Worm (Caenorhabditis elegans) whole organism, L3 larva: ENCODE measurements around the gene dec-7.
A peak's percentile ranks its signal among the peaks of the same experiment; 100 is the strongest.

Source experiments
- R02D3.7 ChIP-seq: fragments of 150-350 bp; optimal IDR thresholded peaks from 2 replicates; lab custom pipeline; 2014; ENCODE audit warnings: missing biosample characterization, missing genetic modification characterization
- aly-2 ChIP-seq: fragments of 150-350 bp; optimal IDR thresholded peaks from 2 replicates; lab custom pipeline; 2014; ENCODE audit warnings: missing biosample characterization, missing genetic modification characterization
- ama-1 ChIP-seq: fragments of 150-350 bp; optimal IDR thresholded peaks from 2 replicates; lab custom pipeline; 2018
- ceh-16 ChIP-seq: sonication (generic microtip); optimal IDR thresholded peaks from 2 replicates; lab custom pipeline; 2017; ENCODE audit warnings: missing biosample characterization, missing genetic modification characterization
- ceh-28 ChIP-seq: fragments of 150-350 bp; optimal IDR thresholded peaks from 2 replicates; lab custom pipeline; 2014; ENCODE audit warnings: missing biosample characterization, missing genetic modification reagents, missing genetic modification characterization
- ceh-82 ChIP-seq: fragments of 150-350 bp; optimal IDR thresholded peaks from 2 replicates; lab custom pipeline; 2014; ENCODE audit warnings: missing biosample characterization, missing genetic modification characterization
- ceh-9 ChIP-seq: sonication (generic microtip); optimal IDR thresholded peaks from 2 replicates; lab custom pipeline; 2018; ENCODE audit warnings: missing biosample characterization, missing genetic modification characterization
- daf-12 ChIP-seq: fragments of 150-350 bp; optimal IDR thresholded peaks from 2 replicates; lab custom pipeline; 2014; ENCODE audit warnings: missing biosample characterization, missing genetic modification reagents, missing genetic modification characterization
- egl-27 ChIP-seq: sonication (generic microtip); optimal IDR thresholded peaks from 4 replicates; lab custom pipeline; 2017; ENCODE audit warnings: missing biosample characterization, missing genetic modification reagents, missing genetic modification characterization
- egl-5 ChIP-seq: fragments of 150-350 bp; optimal IDR thresholded peaks from 2 replicates; lab custom pipeline; 2017; ENCODE audit warnings: missing biosample characterization, missing genetic modification reagents, missing genetic modification characterization, inconsistent platforms
- elt-1 ChIP-seq: fragments of 150-350 bp; optimal IDR thresholded peaks from 2 replicates; lab custom pipeline; 2014; ENCODE audit warnings: missing biosample characterization, missing genetic modification characterization
- elt-2 ChIP-seq: sonication (generic microtip); optimal IDR thresholded peaks from 2 replicates; lab custom pipeline; 2016; ENCODE audit warnings: missing genetic modification reagents, mild to moderate bottlenecking, missing genetic modification characterization, missing compliant biosample characterization
- elt-3 ChIP-seq, 3 experiments: fragments of 150-350 bp in 1 of 3; sonication (generic microtip) in 2 of 3; optimal IDR thresholded peaks; 2 replicates in 2 of 3; 4 replicates in 1 of 3; lab custom pipeline; 2014 to 2017; ENCODE audit warnings: missing biosample characterization in 3 of 3, missing genetic modification characterization in 3 of 3
- eor-1 ChIP-seq, 2 experiments: fragments of 150-350 bp; optimal IDR thresholded peaks; 2 replicates each; lab custom pipeline; 2014 to 2018; ENCODE audit warnings: missing biosample characterization in 2 of 2, missing genetic modification characterization in 2 of 2
- fkh-10 ChIP-seq: sonication (generic microtip); optimal IDR thresholded peaks from 2 replicates; lab custom pipeline; 2017; ENCODE audit warnings: missing biosample characterization, missing genetic modification reagents, missing genetic modification characterization
- fkh-2 ChIP-seq: fragments of 150-350 bp; optimal IDR thresholded peaks from 2 replicates; lab custom pipeline; 2014; ENCODE audit warnings: missing biosample characterization, missing genetic modification reagents, missing genetic modification characterization
- fos-1 ChIP-seq: fragments of 150-350 bp; optimal IDR thresholded peaks from 2 replicates; lab custom pipeline; 2014; ENCODE audit warnings: missing biosample characterization, missing genetic modification characterization
- hmg-11 ChIP-seq: sonication (generic microtip); optimal IDR thresholded peaks from 2 replicates; lab custom pipeline; 2016; ENCODE audit warnings: missing genetic modification characterization, missing compliant biosample characterization
- jun-1 ChIP-seq: fragments of 150-350 bp; optimal IDR thresholded peaks from 2 replicates; lab custom pipeline; 2014; ENCODE audit warnings: missing biosample characterization, missing genetic modification reagents, missing genetic modification characterization
- mdl-1 ChIP-seq: fragments of 150-350 bp; optimal IDR thresholded peaks from 2 replicates; lab custom pipeline; 2014; ENCODE audit warnings: missing biosample characterization, missing genetic modification characterization
- mml-1 ChIP-seq: fragments of 150-350 bp; sonication (generic microtip); optimal IDR thresholded peaks from 3 replicates; lab custom pipeline; 2014; ENCODE audit warnings: missing biosample characterization, missing genetic modification characterization
- nfya-1 ChIP-seq: sonication (generic microtip); optimal IDR thresholded peaks from 2 replicates; lab custom pipeline; 2017; ENCODE audit warnings: missing genetic modification characterization, mild to moderate bottlenecking, missing compliant biosample characterization, antibody characterized with exemption, moderate library complexity; ENCODE audit not compliant: insufficient read depth
- nhr-12 ChIP-seq: fragments of 150-350 bp; optimal IDR thresholded peaks from 2 replicates; lab custom pipeline; 2014; ENCODE audit warnings: missing biosample characterization, missing genetic modification characterization
- nhr-23 ChIP-seq: fragments of 150-350 bp; optimal IDR thresholded peaks from 2 replicates; lab custom pipeline; 2014; ENCODE audit warnings: missing biosample characterization, missing genetic modification reagents, missing genetic modification characterization
- nhr-28 ChIP-seq: fragments of 150-350 bp; optimal IDR thresholded peaks from 2 replicates; lab custom pipeline; 2014; ENCODE audit warnings: missing biosample characterization, missing genetic modification characterization
- nhr-67 ChIP-seq: fragments of 150-350 bp; optimal IDR thresholded peaks from 2 replicates; lab custom pipeline; 2014; ENCODE audit warnings: missing biosample characterization, missing genetic modification characterization
- nhr-76 ChIP-seq: fragments of 150-350 bp; sonication (generic microtip); optimal IDR thresholded peaks from 5 replicates; lab custom pipeline; 2014; ENCODE audit warnings: missing biosample characterization, missing genetic modification characterization
- nhr-77 ChIP-seq: fragments of 150-350 bp; optimal IDR thresholded peaks from 2 replicates; lab custom pipeline; 2014; ENCODE audit warnings: missing biosample characterization, missing genetic modification characterization
- pha-4 ChIP-seq: fragments of 150-350 bp; optimal IDR thresholded peaks from 2 replicates; lab custom pipeline; 2014; ENCODE audit warnings: missing biosample characterization, missing genetic modification reagents, missing genetic modification characterization
- sea-2 ChIP-seq: fragments of 150-350 bp; sonication (generic microtip); optimal IDR thresholded peaks from 4 replicates; lab custom pipeline; 2014; ENCODE audit warnings: missing biosample characterization, missing genetic modification reagents, missing genetic modification characterization
- skn-1 ChIP-seq: fragments of 150-350 bp; optimal IDR thresholded peaks from 2 replicates; lab custom pipeline; 2014; ENCODE audit warnings: missing biosample characterization, missing genetic modification characterization
- snpc-4 ChIP-seq: fragments of 150-350 bp; optimal IDR thresholded peaks from 2 replicates; lab custom pipeline; 2014; ENCODE audit warnings: missing biosample characterization, missing genetic modification characterization
- unc-39 ChIP-seq: sonication (generic microtip); optimal IDR thresholded peaks from 4 replicates; lab custom pipeline; 2017; ENCODE audit warnings: missing biosample characterization, missing genetic modification characterization
- zag-1 ChIP-seq: fragments of 150-350 bp; optimal IDR thresholded peaks from 2 replicates; lab custom pipeline; 2014; ENCODE audit warnings: missing biosample characterization, missing genetic modification characterization
- ztf-11 ChIP-seq: fragments of 150-350 bp; optimal IDR thresholded peaks from 2 replicates; lab custom pipeline; 2014; ENCODE audit warnings: missing biosample characterization, missing genetic modification characterization
- ztf-4 ChIP-seq: fragments of 150-350 bp; optimal IDR thresholded peaks from 2 replicates; lab custom pipeline; 2014; ENCODE audit warnings: missing biosample characterization, missing genetic modification characterization

dec-7 gene

ce11 chrIII:9932091-9932490 lies at the start of gene dec-7:
Gene dec-7, plus strand, starts transcription at chrIII:9932398.
- TF ChIP-seq elt-2: peak; percentile 45
- TF ChIP-seq fos-1 (tag; lab: Kevin White, UChicago): no peak
- TF ChIP-seq nhr-76 (tag; lab: Kevin White, UChicago): no peak
- TF ChIP-seq nhr-28 (tag; lab: Kevin White, UChicago): no peak
- TF ChIP-seq pha-4: peak; percentile 2
- no peak for TF ChIP-seq nhr-12 (tag; lab: Kevin White, UChicago)
- TF ChIP-seq elt-3 (tag; optimal IDR thresholded peaks at IDR 0.05; lab: Kevin White, UChicago): no peak
- TF ChIP-seq, all 47 proteins: peak for 2

- TF ChIP-seq hmg-11 (tag; lab: Kevin White, UChicago) (no peak), sea-2 (GFP tag; lab: Kevin White, UChicago) (no peak), egl-5 (peak; percentile 32)
Measured at ce11 chrIII:9885609-9886008, 46.6 kb upstream of the dec-7 start.

- TF ChIP-seq fkh-10 (peak; percentile 36), ceh-28 (tag; lab: Kevin White, UChicago) (no peak)
Measured at ce11 chrIII:9886323-9886722, 45.9 kb upstream of the dec-7 start.

- TF ChIP-seq mml-1 (tag; lab: Kevin White, UChicago) (no peak), ceh-82 (tag; lab: Kevin White, UChicago) (no peak), fkh-2 (tag; lab: Kevin White, UChicago) (no peak), elt-3 (tag; optimal IDR thresholded peaks at IDR 0.05; lab: Kevin White, UChicago) (no peak), nhr-67 (tag; lab: Kevin White, UChicago) (no peak), eor-1 (tag; optimal IDR thresholded peaks at IDR 0.05; lab: Kevin White, UChicago) (no peak), jun-1 (tag; lab: Kevin White, UChicago) (no peak), R02D3.7 (tag; lab: Kevin White, UChicago) (no peak), nhr-77 (no peak), egl-27 (tag; lab: Kevin White, UChicago) (no peak), ceh-9 (no peak)
Measured at ce11 chrIII:9891324-9891723, 40.9 kb upstream of the dec-7 start, which contains the start of gene alg-4. Gene alg-4, minus strand, starts transcription at chrIII:9891424.

ce11 chrIII:9892855-9893254 lies 39.3 kb upstream of the dec-7 start, which contains the start of gene mam-7:
Gene mam-7, plus strand, starts transcription at chrIII:9893155.
- TF ChIP-seq pha-4 (no peak), egl-5 (no peak), ceh-82 (tag; lab: Kevin White, UChicago) (no peak), ama-1 (lab: Kevin White, UChicago) (no peak), sea-2 (GFP tag; lab: Kevin White, UChicago) (no peak), daf-12 (no peak), nhr-23 (tag; lab: Kevin White, UChicago) (no peak), nhr-76 (tag; lab: Kevin White, UChicago) (no peak), skn-1 (tag; lab: Kevin White, UChicago) (no peak), fkh-10 (no peak), snpc-4 (no peak), jun-1 (tag; lab: Kevin White, UChicago) (no peak), unc-39 (tag; lab: Kevin White, UChicago) (no peak)
- TF ChIP-seq, all 47 proteins: peak for 0

ce11 chrIII:9899720-9900119 lies 32.5 kb upstream of the dec-7 start:
- no peak for TF ChIP-seq nhr-67 (tag; lab: Kevin White, UChicago)
- TF ChIP-seq zag-1 (tag; lab: Kevin White, UChicago): no peak
- TF ChIP-seq elt-1 (tag; lab: Kevin White, UChicago): no peak
- no peak for TF ChIP-seq fkh-10
- TF ChIP-seq ceh-9: no peak
- no peak for TF ChIP-seq nhr-77
- TF ChIP-seq ceh-16 (tag; lab: Kevin White, UChicago): no peak
- TF ChIP-seq ztf-4 (tag; lab: Kevin White, UChicago): no peak
- no peak for TF ChIP-seq ztf-11 (tag; lab: Kevin White, UChicago)
- no peak for TF ChIP-seq aly-2 (tag; lab: Kevin White, UChicago)
- no peak for TF ChIP-seq eor-1 (tag; optimal IDR thresholded peaks at IDR 0.05; lab: Kevin White, UChicago)
- no peak for TF ChIP-seq elt-2
- TF ChIP-seq R02D3.7 (tag; lab: Kevin White, UChicago): no peak
- TF ChIP-seq nfya-1 (tag; lab: Kevin White, UChicago): no peak
- no peak for TF ChIP-seq unc-39 (tag; lab: Kevin White, UChicago)
- TF ChIP-seq elt-3 (tag; optimal IDR thresholded peaks at IDR 0.05; lab: Kevin White, UChicago): no peak
- TF ChIP-seq mdl-1: no peak
